Worm (Caenorhabditis elegans): ENCODE measurements around the gene ocr-1.

Gene ocr-1

ce11 chrV:10764066-10764465 lies at the start of gene ocr-1:
Gene ocr-1, plus strand, starts transcription at chrV:10764366.
- TF ChIP-seq ama-1 (optimal IDR thresholded peaks at IDR 0.05) (no peak), tra-4 (tag; optimal IDR thresholded peaks at IDR 0.05) (no peak), B0310.2 (tag; optimal IDR thresholded peaks at IDR 0.05) (no peak), scrt-1 (GFP tag; IDR thresholded peaks at IDR 0.05) (no peak), ets-7 (tag; optimal IDR thresholded peaks at IDR 0.05) (no peak), flt-1 (GFP tag; IDR thresholded peaks at IDR 0.05) (no peak), tbx-11 (GFP tag; IDR thresholded peaks at IDR 0.05) (no peak), hmg-4 (GFP tag; optimal IDR thresholded peaks at IDR 0.05) (no peak), hnd-1 (tag; optimal IDR thresholded peaks at IDR 0.05) (no peak), ceh-13 (GFP tag; optimal IDR thresholded peaks at IDR 0.05) (no peak), ceh-36 (tag; optimal IDR thresholded peaks at IDR 0.05) (no peak), F13C5.2 (tag; optimal IDR thresholded peaks at IDR 0.05) (no peak), pes-1 (GFP tag; IDR thresholded peaks at IDR 0.05) (no peak), aly-1 (tag; optimal IDR thresholded peaks at IDR 0.05) (no peak), tbx-37 (GFP tag; conservative IDR thresholded peaks at IDR 0.05) (no peak), sea-1 (GFP tag; conservative IDR thresholded peaks at IDR 0.05) (no peak)

ce11 chrV:10714630-10715029 lies 49.5 kb upstream of the ocr-1 start:
- TF ChIP-seq sea-1 (GFP tag; conservative IDR thresholded peaks at IDR 0.05) (no peak), ceh-36 (tag; optimal IDR thresholded peaks at IDR 0.05) (no peak), tra-4 (tag; optimal IDR thresholded peaks at IDR 0.05) (no peak), B0310.2 (tag; optimal IDR thresholded peaks at IDR 0.05) (no peak), pes-1 (GFP tag; IDR thresholded peaks at IDR 0.05) (no peak), F13C5.2 (tag; optimal IDR thresholded peaks at IDR 0.05) (no peak)

ce11 chrV:10715158-10716152 lies 48.7 kb upstream of the ocr-1 start:
- TF ChIP-seq F13C5.2 (tag; optimal IDR thresholded peaks at IDR 0.05) (peak; percentile 28), hmg-4 (GFP tag; optimal IDR thresholded peaks at IDR 0.05) (peak; percentile 46), ceh-13 (GFP tag; optimal IDR thresholded peaks at IDR 0.05) (no peak), scrt-1 (GFP tag; IDR thresholded peaks at IDR 0.05) (no peak), pes-1 (GFP tag; IDR thresholded peaks at IDR 0.05) (no peak), ets-7 (tag; optimal IDR thresholded peaks at IDR 0.05) (no peak)

ce11 chrV:10716865-10717713 lies 47.1 kb upstream of the ocr-1 start:
- TF ChIP-seq ets-7 (tag; optimal IDR thresholded peaks at IDR 0.05) (no peak), aly-1 (tag; optimal IDR thresholded peaks at IDR 0.05) (peak; percentile 53), pes-1 (GFP tag; IDR thresholded peaks at IDR 0.05) (0 out of 2 replicates have a peak, but pooled peaks have one; percentile 39), ceh-36 (tag; optimal IDR thresholded peaks at IDR 0.05) (no peak), flt-1 (GFP tag; IDR thresholded peaks at IDR 0.05) (no peak; the same call in 1 of the 2 replicates), F13C5.2 (tag; optimal IDR thresholded peaks at IDR 0.05) (peak; percentile 52)

ce11 chrV:10718037-10718436 lies 46.1 kb upstream of the ocr-1 start:
- TF ChIP-seq hnd-1 (tag; optimal IDR thresholded peaks at IDR 0.05) = no peak
- no peak for TF ChIP-seq ceh-36 (tag; optimal IDR thresholded peaks at IDR 0.05)
- no peak for TF ChIP-seq F13C5.2 (tag; optimal IDR thresholded peaks at IDR 0.05)
- no peak for TF ChIP-seq ets-7 (tag; optimal IDR thresholded peaks at IDR 0.05)
- no peak for TF ChIP-seq scrt-1 (GFP tag; IDR thresholded peaks at IDR 0.05)
- no peak for TF ChIP-seq tra-4 (tag; optimal IDR thresholded peaks at IDR 0.05)
- TF ChIP-seq ama-1 (optimal IDR thresholded peaks at IDR 0.05) = no peak
- TF ChIP-seq pes-1 (GFP tag; IDR thresholded peaks at IDR 0.05) = no peak
- TF ChIP-seq tbx-37 (GFP tag; conservative IDR thresholded peaks at IDR 0.05) = no peak
- no peak for TF ChIP-seq tbx-11 (GFP tag; IDR thresholded peaks at IDR 0.05)
- no peak for TF ChIP-seq ceh-13 (GFP tag; optimal IDR thresholded peaks at IDR 0.05)
- no peak for TF ChIP-seq aly-1 (tag; optimal IDR thresholded peaks at IDR 0.05)
- no peak for TF ChIP-seq hmbx-1 (tag; optimal IDR thresholded peaks at IDR 0.05)
- TF ChIP-seq hmg-4 (GFP tag; optimal IDR thresholded peaks at IDR 0.05) = no peak

- no peak for TF ChIP-seq flt-1 (GFP tag; IDR thresholded peaks at IDR 0.05)
- TF ChIP-seq hnd-1 (tag; optimal IDR thresholded peaks at IDR 0.05) = no peak
- TF ChIP-seq hmbx-1 (tag; optimal IDR thresholded peaks at IDR 0.05) = no peak
Observed at ce11 chrV:10719019-10719832, 44.9 kb upstream of the ocr-1 start.

ce11 chrV:10719833-10720170 lies 44.4 kb upstream of the ocr-1 start:
- TF ChIP-seq sea-1 (GFP tag; conservative IDR thresholded peaks at IDR 0.05) (0 out of 2 replicates have a peak, but pooled peaks have one; percentile 13), scrt-1 (GFP tag; IDR thresholded peaks at IDR 0.05) (no peak), hnd-1 (tag; optimal IDR thresholded peaks at IDR 0.05) (no peak), pes-1 (GFP tag; IDR thresholded peaks at IDR 0.05) (no peak), tbx-37 (GFP tag; conservative IDR thresholded peaks at IDR 0.05) (no peak), ama-1 (optimal IDR thresholded peaks at IDR 0.05) (no peak), hmbx-1 (tag; optimal IDR thresholded peaks at IDR 0.05) (no peak)

Data from whole organism, early embryonic.